Fruit fly (Drosophila melanogaster) whole organism, embryonic: ENCODE results near the gene CG32195.
A peak's percentile ranks its signal among the peaks of the same experiment; 100 is the strongest.

ENCODE experiments used
- ATbp ChIP-seq: fragments of 200-800 bp; sonication (Bioruptor generic); optimal IDR thresholded peaks from 2 replicates; lab custom pipeline; 2017; ENCODE audit warnings: missing biosample characterization, mild to moderate bottlenecking, missing genetic modification characterization, missing genetic modification reagents
- Blimp-1 ChIP-seq: fragments of 200-800 bp; sonication (Bioruptor generic); optimal IDR thresholded peaks from 3 replicates; lab custom pipeline; 2018; ENCODE audit warnings: missing biosample characterization, missing genetic modification characterization, mild to moderate bottlenecking, moderate library complexity, missing genetic modification reagents
- CG1024 ChIP-seq: fragments of 200-800 bp; sonication (Bioruptor generic); IDR thresholded peaks from 2 replicates; pipeline ENCODE4 v1.3.6; 2022; ENCODE audit warnings: missing biosample characterization, missing genetic modification characterization
- CG10654 ChIP-seq: fragments of 200-800 bp; sonication (Bioruptor generic); optimal IDR thresholded peaks from 2 replicates; lab custom pipeline; 2016; ENCODE audit warnings: missing biosample characterization, missing genetic modification characterization
- CG10959 ChIP-seq: fragments of 200-800 bp; sonication (Bioruptor generic); IDR thresholded peaks from 2 replicates; pipeline ENCODE4 v1.3.6; 2022; ENCODE audit warnings: missing biosample characterization, missing genetic modification characterization
- CG10979 ChIP-seq: fragments of 200-800 bp; sonication (Bioruptor generic); optimal IDR thresholded peaks from 2 replicates; lab custom pipeline; 2018; ENCODE audit warnings: missing biosample characterization, mild to moderate bottlenecking, missing genetic modification characterization, moderate library complexity
- CG11504 ChIP-seq: fragments of 200-800 bp; sonication (Bioruptor generic); optimal IDR thresholded peaks from 3 replicates; lab custom pipeline; 2019; ENCODE audit warnings: missing biosample characterization, mild to moderate bottlenecking, missing genetic modification characterization, moderate library complexity
- CG12104 ChIP-seq: fragments of 200-800 bp; sonication (Bioruptor generic); optimal IDR thresholded peaks from 3 replicates; lab custom pipeline; 2016; ENCODE audit warnings: missing biosample characterization, missing genetic modification characterization
- CG13287 ChIP-seq: fragments of 200-800 bp; sonication (Bioruptor generic); IDR thresholded peaks from 2 replicates; pipeline ENCODE4 v1.3.6; 2022; ENCODE audit warnings: missing biosample characterization, missing genetic modification characterization; ENCODE audit not compliant: partially characterized antibody
- CG13624 ChIP-seq: fragments of 200-800 bp; sonication (Bioruptor generic); optimal IDR thresholded peaks from 2 replicates; lab custom pipeline; 2016; ENCODE audit warnings: missing biosample characterization, missing genetic modification characterization
- CG14710 ChIP-seq: fragments of 200-800 bp; sonication (Bioruptor generic); optimal IDR thresholded peaks from 3 replicates; lab custom pipeline; 2019; ENCODE audit warnings: missing biosample characterization, mild to moderate bottlenecking, missing genetic modification characterization, moderate library complexity
- CG17361 ChIP-seq: fragments of 200-800 bp; sonication (Bioruptor generic); IDR thresholded peaks from 3 replicates; pipeline ENCODE4 v1.3.6; 2022; ENCODE audit warnings: missing biosample characterization, missing genetic modification characterization
- CG32767 ChIP-seq: fragments of 200-800 bp; sonication (Bioruptor generic); IDR thresholded peaks from 2 replicates; pipeline ENCODE4 v1.3.6; 2022; ENCODE audit warnings: missing biosample characterization, missing genetic modification characterization
- CG33557 ChIP-seq: fragments of 200-800 bp; sonication (Bioruptor generic); optimal IDR thresholded peaks from 2 replicates; lab custom pipeline; 2019; ENCODE audit warnings: missing biosample characterization, mild to moderate bottlenecking, missing genetic modification characterization, moderate library complexity
- CG4424 ChIP-seq: fragments of 200-800 bp; sonication (Bioruptor generic); optimal IDR thresholded peaks from 3 replicates; lab custom pipeline; 2016; ENCODE audit warnings: missing biosample characterization, missing genetic modification characterization
- CG4730 ChIP-seq: fragments of 200-800 bp; sonication (Bioruptor generic); IDR thresholded peaks from 2 replicates; pipeline ENCODE4 v1.3.6; 2022; ENCODE audit warnings: missing biosample characterization, missing genetic modification characterization
- CG6813 ChIP-seq: fragments of 200-800 bp; sonication (Bioruptor generic); optimal IDR thresholded peaks from 2 replicates; lab custom pipeline; 2017; ENCODE audit warnings: missing biosample characterization, missing genetic modification characterization, mild to moderate bottlenecking, moderate library complexity, missing genetic modification reagents
- CG8924 ChIP-seq: fragments of 200-800 bp; optimal IDR thresholded peaks from 3 replicates; lab custom pipeline; 2019; ENCODE audit warnings: missing biosample characterization, mild to moderate bottlenecking, missing genetic modification characterization, moderate library complexity
- CG9797 ChIP-seq: fragments of 200-800 bp; sonication (Bioruptor generic); optimal IDR thresholded peaks from 3 replicates; lab custom pipeline; 2018; ENCODE audit warnings: missing biosample characterization, mild to moderate bottlenecking, missing genetic modification characterization
- Dip2 ChIP-seq: fragments of 200-800 bp; sonication (Bioruptor generic); IDR thresholded peaks from 2 replicates; pipeline ENCODE4 v1.3.6; 2022; ENCODE audit warnings: missing biosample characterization, missing genetic modification characterization
- HHEX ChIP-seq: fragments of 200-800 bp; sonication (Bioruptor generic); optimal IDR thresholded peaks from 3 replicates; lab custom pipeline; 2017; ENCODE audit warnings: missing biosample characterization, mild to moderate bottlenecking, missing genetic modification characterization, missing genetic modification reagents
- HLHmδ ChIP-seq: fragments of 200-800 bp; sonication (Bioruptor generic); optimal IDR thresholded peaks from 2 replicates; lab custom pipeline; 2018; ENCODE audit warnings: missing biosample characterization, mild to moderate bottlenecking, missing genetic modification characterization, moderate library complexity
- Hand ChIP-seq: fragments of 200-800 bp; sonication (Bioruptor generic); optimal IDR thresholded peaks from 2 replicates; lab custom pipeline; 2017; ENCODE audit warnings: mild to moderate bottlenecking, missing biosample characterization, missing genetic modification reagents, missing genetic modification characterization
- Hr78 ChIP-seq, 2 experiments: fragments of 200-800 bp in 1 of 2; fragments of >200 bp in 1 of 2; sonication (Bioruptor generic) in 1 of 2; optimal IDR thresholded peaks; 2 replicates each; lab custom pipeline; 2017 to 2019; ENCODE audit warnings: missing biosample characterization in 2 of 2, missing genetic modification characterization in 2 of 2, mild to moderate bottlenecking in 1 of 2, moderate library complexity in 1 of 2
- Med ChIP-seq: fragments of 200-800 bp; sonication (Bioruptor generic); peaks from one replicate; lab custom pipeline; 2016; ENCODE audit warnings: missing biosample characterization, missing genetic modification characterization, mild to moderate bottlenecking, inconsistent platforms, moderate library complexity
- NK7.1 ChIP-seq: fragments of 200-800 bp; sonication (Bioruptor generic); optimal IDR thresholded peaks from 3 replicates; lab custom pipeline; 2016; ENCODE audit warnings: missing biosample characterization, missing genetic modification characterization
- Nf-YC ChIP-seq: fragments of 200-800 bp; optimal IDR thresholded peaks from 3 replicates; lab custom pipeline; 2019; ENCODE audit warnings: missing biosample characterization, mild to moderate bottlenecking, missing genetic modification characterization, moderate library complexity
- Oaz ChIP-seq: fragments of 200-800 bp; sonication (Bioruptor generic); IDR thresholded peaks from 2 replicates; pipeline ENCODE4 v1.3.6; 2022; ENCODE audit warnings: missing biosample characterization, missing genetic modification characterization
- Pdp1 ChIP-seq, 2 experiments: fragments of 200-800 bp; sonication (Bioruptor generic); optimal IDR thresholded peaks; 3 replicates each; lab custom pipeline; 2016; ENCODE audit warnings: missing biosample characterization in 2 of 2, missing genetic modification characterization in 2 of 2, mild to moderate bottlenecking in 1 of 2, moderate library complexity in 1 of 2
- Sox100B ChIP-seq: fragments of 200-800 bp; sonication (Bioruptor generic); optimal IDR thresholded peaks from 3 replicates; lab custom pipeline; 2018; ENCODE audit warnings: missing biosample characterization, mild to moderate bottlenecking, missing genetic modification characterization
- Stat92E ChIP-seq, 3 experiments: fragments of >200 bp in 2 of 3; fragments of 200-800 bp in 1 of 3; sonication (Bioruptor generic) in 1 of 3; optimal IDR thresholded peaks; 2 replicates each; lab custom pipeline; 2017 to 2019; ENCODE audit warnings: missing biosample characterization in 3 of 3, missing genetic modification characterization in 3 of 3, mild to moderate bottlenecking in 1 of 3, moderate library complexity in 1 of 3
- Usf ChIP-seq: fragments of 200-800 bp; sonication (Bioruptor generic); optimal IDR thresholded peaks from 2 replicates; lab custom pipeline; 2017; ENCODE audit warnings: missing genotype, missing biosample characterization, missing genetic modification characterization
- abd-A ChIP-seq: fragments of 200-800 bp; sonication (Bioruptor generic); optimal IDR thresholded peaks from 3 replicates; lab custom pipeline; 2019; ENCODE audit warnings: missing biosample characterization, mild to moderate bottlenecking, missing genetic modification characterization, moderate library complexity
- bbx ChIP-seq: fragments of 200-800 bp; sonication (Bioruptor generic); IDR thresholded peaks from 2 replicates; pipeline ENCODE4 v1.3.6; 2022; ENCODE audit warnings: missing biosample characterization, missing genetic modification characterization; ENCODE audit not compliant: partially characterized antibody
- cato ChIP-seq: fragments of 200-800 bp; sonication (Bioruptor generic); optimal IDR thresholded peaks from 2 replicates; lab custom pipeline; 2016; ENCODE audit warnings: missing biosample characterization, missing genetic modification characterization, borderline replicate concordance
- cg ChIP-seq: fragments of 200-800 bp; sonication (Bioruptor generic); optimal IDR thresholded peaks from 3 replicates; lab custom pipeline; 2019; ENCODE audit warnings: missing biosample characterization, mild to moderate bottlenecking, missing genetic modification characterization, moderate library complexity
- corto ChIP-seq: fragments of 200-800 bp; sonication (Bioruptor generic); optimal IDR thresholded peaks from 2 replicates; lab custom pipeline; 2016; ENCODE audit warnings: missing biosample characterization, mild to moderate bottlenecking, missing genetic modification characterization, moderate library complexity
- crp ChIP-seq, 2 experiments: fragments of 200-800 bp; sonication (Bioruptor generic); optimal IDR thresholded peaks; 2 replicates in 1 of 2; 3 replicates in 1 of 2; lab custom pipeline; 2017; ENCODE audit warnings: missing biosample characterization in 2 of 2, missing genetic modification characterization in 2 of 2, mild to moderate bottlenecking in 1 of 2, moderate library complexity in 1 of 2
- gsb ChIP-seq: fragments of 200-800 bp; sonication (Bioruptor generic); IDR thresholded peaks from 2 replicates; pipeline ENCODE4 v1.3.6; 2022; ENCODE audit warnings: missing biosample characterization, missing genetic modification characterization
- klu ChIP-seq: fragments of 200-800 bp; sonication (Bioruptor generic); IDR thresholded peaks from 2 replicates; pipeline ENCODE4 v1.3.6; 2022; ENCODE audit warnings: missing biosample characterization, missing genetic modification characterization
- lab ChIP-seq: fragments of 200-800 bp; sonication (Bioruptor generic); optimal IDR thresholded peaks from 3 replicates; lab custom pipeline; 2017; ENCODE audit warnings: missing biosample characterization, missing genetic modification characterization, mild to moderate bottlenecking, moderate library complexity, missing genetic modification reagents
- nerfin-1 ChIP-seq: fragments of 200-800 bp; sonication (Bioruptor generic); optimal IDR thresholded peaks from 3 replicates; lab custom pipeline; 2019; ENCODE audit warnings: missing biosample characterization, mild to moderate bottlenecking, missing genetic modification characterization, moderate library complexity
- sd ChIP-seq: fragments of 200-800 bp; sonication (Bioruptor generic); optimal IDR thresholded peaks from 3 replicates; lab custom pipeline; 2018; ENCODE audit warnings: missing biosample characterization, mild to moderate bottlenecking, missing genetic modification characterization, moderate library complexity
- sim ChIP-seq: fragments of 200-800 bp; sonication (Bioruptor generic); IDR thresholded peaks from 2 replicates; pipeline ENCODE4 v1.3.6; 2022; ENCODE audit warnings: missing biosample characterization, missing genetic modification characterization
- sna ChIP-seq: fragments of 200-800 bp; sonication (Bioruptor generic); IDR thresholded peaks from 2 replicates; pipeline ENCODE4 v1.3.6; 2022; ENCODE audit warnings: missing biosample characterization, missing genetic modification characterization; ENCODE audit not compliant: partially characterized antibody
- unpg ChIP-seq: fragments of 200-800 bp; sonication (Bioruptor generic); optimal IDR thresholded peaks from 3 replicates; lab custom pipeline; 2018; ENCODE audit warnings: missing biosample characterization, mild to moderate bottlenecking, missing genetic modification characterization, moderate library complexity
- wdn ChIP-seq: fragments of 200-800 bp; sonication (Bioruptor generic); IDR thresholded peaks from 2 replicates; pipeline ENCODE4 v1.3.6; 2022; ENCODE audit warnings: missing biosample characterization, missing genetic modification characterization
- yki ChIP-seq: fragments of >200 bp; optimal IDR thresholded peaks from 3 replicates; lab custom pipeline; 2018
- zf30C ChIP-seq: fragments of 200-800 bp; sonication (Bioruptor generic); optimal IDR thresholded peaks from 3 replicates; lab custom pipeline; 2018; ENCODE audit warnings: missing biosample characterization, mild to moderate bottlenecking, missing genetic modification characterization

The CG32195 gene

dm6 chr3L:18102161-18102565 lies 10.6 kb upstream of the CG32195 start (continued):
- TF ChIP-seq zf30C (GFP tag; lab: Kevin White, UChicago) (peak; percentile 74), wdn (GFP tag; lab: Robert Waterston, UW) (no peak), sd (tag; lab: Kevin White, UChicago) (no peak), CG6813 (GFP tag; lab: Kevin White, UChicago) (no peak), CG10979 (tag; lab: Kevin White, UChicago) (peak; percentile 80), ATbp (peak; percentile 53), CG11504 (peak; percentile 52), klu (GFP tag; lab: Robert Waterston, UW) (no peak), corto (GFP tag; lab: Kevin White, UChicago) (no peak), cg (GFP tag; lab: Kevin White, UChicago) (peak; percentile 39), Blimp-1 (GFP tag; lab: Kevin White, UChicago) (peak; percentile 97), CG32767 (GFP tag; lab: Robert Waterston, UW) (no peak), bbx (GFP tag; lab: Robert Waterston, UW) (no peak), CG13287 (GFP tag; lab: Robert Waterston, UW) (no peak), lab (no peak), Nf-YC (no peak), gsb (GFP tag; lab: Robert Waterston, UW) (no peak), Pdp1 (GFP tag; optimal IDR thresholded peaks at IDR 0.05; lab: Kevin White, UChicago) (no peak), CG10654 (GFP tag; lab: Kevin White, UChicago) (no peak), Dip2 (GFP tag; lab: Robert Waterston, UW) (no peak), cato (GFP tag; lab: Kevin White, UChicago) (no peak), CG10959 (GFP tag; lab: Robert Waterston, UW) (no peak), Hand (GFP tag; lab: Kevin White, UChicago) (no peak), NK7.1 (GFP tag; lab: Kevin White, UChicago) (no peak), yki (lab: Kevin White, UChicago) (no peak), CG13624 (no peak), HHEX (GFP tag; lab: Kevin White, UChicago) (no peak), nerfin-1 (peak; percentile 11), CG33557 (GFP tag; lab: Kevin White, UChicago) (peak; percentile 30), CG17361 (GFP tag; lab: Robert Waterston, UW) (peak; percentile 69), Stat92E (GFP tag; optimal IDR thresholded peaks at IDR 0.05; lab: Kevin White, UChicago) (no peak), Hr78 (GFP tag; optimal IDR thresholded peaks at IDR 0.05; lab: Kevin White, UChicago) (peak in 1 of 2 experiments; percentile 26), HLHmδ (GFP tag; lab: Kevin White, UChicago) (no peak), CG9797 (GFP tag; lab: Kevin White, UChicago) (no peak), CG4424 (GFP tag; lab: Kevin White, UChicago) (peak; percentile 25), Usf (no peak), unpg (GFP tag; lab: Kevin White, UChicago) (peak; percentile 47), Med (GFP tag; lab: Kevin White, UChicago) (no peak), CG1024 (GFP tag; lab: Robert Waterston, UW) (no peak), CG4730 (no peak), CG12104 (GFP tag; lab: Kevin White, UChicago) (no peak), CG8924 (peak; percentile 54), CG14710 (tag; lab: Kevin White, UChicago) (peak; percentile 79), sim (GFP tag; lab: Robert Waterston, UW) (0 out of 2 replicates have a peak, but pooled peaks have one; percentile 14), sna (GFP tag; lab: Robert Waterston, UW) (no peak), abd-A (no peak), Oaz (GFP tag; lab: Robert Waterston, UW) (no peak), crp (GFP tag; optimal IDR thresholded peaks at IDR 0.05; lab: Kevin White, UChicago) (no peak), Sox100B (GFP tag; lab: Kevin White, UChicago) (peak; percentile 69)
